Worm (Caenorhabditis elegans): ENCODE data around the gene mett-10.
A peak's percentile ranks its signal among the peaks of the same experiment; 100 is the strongest.

mett-10 gene

DNA sequence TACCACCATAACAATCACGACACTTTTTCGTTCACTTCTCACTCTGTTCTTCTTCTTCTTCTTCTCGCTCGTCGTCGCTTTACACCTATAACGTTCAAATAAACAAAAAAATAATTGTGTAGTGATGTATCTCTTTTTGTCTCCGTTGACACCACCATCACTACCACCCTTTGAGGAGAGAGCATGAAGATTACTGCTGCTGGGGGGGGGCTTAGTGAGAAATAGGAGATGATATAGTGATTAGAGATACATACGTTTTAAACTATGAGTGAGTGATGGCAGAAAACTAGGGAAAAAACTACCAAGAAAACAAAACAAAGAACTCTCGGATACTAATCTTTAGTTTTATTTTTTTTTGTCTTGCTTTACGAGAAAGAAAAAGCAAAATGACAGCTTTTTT lies 11.5 kb downstream of the mett-10 start:
- no peak for TF ChIP-seq lin-11 (tag; optimal IDR thresholded peaks at IDR 0.05)
- no peak for TF ChIP-seq ztf-1 (GFP tag; conservative IDR thresholded peaks at IDR 0.05)
- TF ChIP-seq unc-62 (GFP tag; optimal IDR thresholded peaks at IDR 0.05), result no peak
- TF ChIP-seq ceh-16 (tag; optimal IDR thresholded peaks at IDR 0.05), result no peak
- TF ChIP-seq zag-1 (tag; optimal IDR thresholded peaks at IDR 0.05), result no peak
- no peak for TF ChIP-seq mab-5 (tag; optimal IDR thresholded peaks at IDR 0.05)
- no peak for TF ChIP-seq nhr-21 (tag; optimal IDR thresholded peaks at IDR 0.05)
- TF ChIP-seq unc-55 (GFP tag; optimal IDR thresholded peaks at IDR 0.05), result peak; percentile 26
- no peak for TF ChIP-seq snpc-4 (tag; optimal IDR thresholded peaks at IDR 0.05)
- no peak for TF ChIP-seq alr-1 (tag; optimal IDR thresholded peaks at IDR 0.05)
- no peak for TF ChIP-seq skn-1 (tag; optimal IDR thresholded peaks at IDR 0.05)
- no peak for TF ChIP-seq sem-4 (tag; optimal IDR thresholded peaks at IDR 0.05)
- no peak for TF ChIP-seq lin-13 (GFP tag; optimal IDR thresholded peaks at IDR 0.05)
- no peak for TF ChIP-seq lin-39 (tag; optimal IDR thresholded peaks at IDR 0.05)
- TF ChIP-seq crh-2 (tag; optimal IDR thresholded peaks at IDR 0.05), result no peak
- no peak for TF ChIP-seq nhr-10 (tag; optimal IDR thresholded peaks at IDR 0.05)
- TF ChIP-seq elt-3 (tag; optimal IDR thresholded peaks at IDR 0.05), result no peak
- TF ChIP-seq nhr-12 (tag; optimal IDR thresholded peaks at IDR 0.05), result no peak
- TF ChIP-seq sma-9 (GFP tag; optimal IDR thresholded peaks at IDR 0.05), result peak; percentile 35
- no peak for TF ChIP-seq sma-9 (tag; optimal IDR thresholded peaks at IDR 0.05)
- no peak for TF ChIP-seq ama-1 (optimal IDR thresholded peaks at IDR 0.05)
- TF ChIP-seq Y55F3AM.14 (GFP tag; optimal IDR thresholded peaks at IDR 0.05), result no peak
- TF ChIP-seq lsy-2 (tag; optimal IDR thresholded peaks at IDR 0.05), result peak in 1 of 2 experiments; percentile 34
- peak; percentile 19 for TF ChIP-seq nhr-129 (tag; optimal IDR thresholded peaks at IDR 0.05)
- no peak for TF ChIP-seq R02D3.7 (tag; optimal IDR thresholded peaks at IDR 0.05)
- TF ChIP-seq nhr-237 (tag; optimal IDR thresholded peaks at IDR 0.05), result no peak
- no peak for TF ChIP-seq mdl-1 (tag; optimal IDR thresholded peaks at IDR 0.05)
- no peak for TF ChIP-seq ztf-11 (tag; optimal IDR thresholded peaks at IDR 0.05)

ce11 chrIII:10132495-10133450 lies 17.9 kb downstream of the mett-10 start:
- TF ChIP-seq fos-1 (tag; optimal IDR thresholded peaks at IDR 0.05) (peak; percentile 46), nhr-25 (tag; optimal IDR thresholded peaks at IDR 0.05) (peak; percentile 42), lsy-2 (tag; optimal IDR thresholded peaks at IDR 0.05) (peak in 1 of 2 experiments; percentile 25), gmeb-1 (tag; optimal IDR thresholded peaks at IDR 0.05) (peak; percentile 43), egl-27 (tag; optimal IDR thresholded peaks at IDR 0.05) (peak; percentile 7), Y55F3AM.14 (GFP tag; optimal IDR thresholded peaks at IDR 0.05) (peak; percentile 20), crh-2 (tag; optimal IDR thresholded peaks at IDR 0.05) (peak; percentile 8), lin-39 (tag; optimal IDR thresholded peaks at IDR 0.05) (no peak), ztf-11 (tag; optimal IDR thresholded peaks at IDR 0.05) (no peak), nhr-23 (tag; optimal IDR thresholded peaks at IDR 0.05) (no peak), unc-39 (tag; optimal IDR thresholded peaks at IDR 0.05) (no peak), elt-1 (tag; optimal IDR thresholded peaks at IDR 0.05) (no peak), nhr-10 (tag; optimal IDR thresholded peaks at IDR 0.05) (no peak), blmp-1 (tag; optimal IDR thresholded peaks at IDR 0.05; ENCODE audit: insufficient read depth) (peak; percentile 45), lin-11 (tag; optimal IDR thresholded peaks at IDR 0.05) (no peak), dmd-4 (tag; optimal IDR thresholded peaks at IDR 0.05) (no peak)

DNA sequence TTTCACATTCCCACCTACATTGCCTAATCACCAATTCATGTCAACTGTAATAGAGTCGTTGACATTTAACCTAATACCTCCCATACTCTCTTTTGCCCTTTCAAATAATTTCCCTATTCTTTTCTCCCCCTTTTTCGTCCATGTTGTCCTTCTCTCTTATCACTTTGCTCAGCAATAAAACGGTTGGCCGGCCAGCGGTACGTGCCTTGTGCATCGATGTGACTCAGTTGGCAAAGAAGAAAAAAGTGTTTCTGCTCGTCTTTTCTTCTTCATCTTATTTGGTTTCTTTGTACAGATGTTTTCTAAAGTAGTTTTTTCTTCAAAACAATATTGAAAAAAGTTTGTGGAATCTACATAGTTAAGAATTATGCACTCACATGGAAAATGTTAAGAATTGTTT lies 19.7 kb downstream of the mett-10 start:
- TF ChIP-seq nhr-6 (tag; optimal IDR thresholded peaks at IDR 0.05), result no peak
- TF ChIP-seq fos-1 (tag; optimal IDR thresholded peaks at IDR 0.05), result peak; percentile 88
- peak; percentile 38 for TF ChIP-seq crh-2 (tag; optimal IDR thresholded peaks at IDR 0.05)

Measured in whole organism, L2 larva.